Fruit fly (Drosophila melanogaster): ENCODE results near the gene ogre.

DNA sequence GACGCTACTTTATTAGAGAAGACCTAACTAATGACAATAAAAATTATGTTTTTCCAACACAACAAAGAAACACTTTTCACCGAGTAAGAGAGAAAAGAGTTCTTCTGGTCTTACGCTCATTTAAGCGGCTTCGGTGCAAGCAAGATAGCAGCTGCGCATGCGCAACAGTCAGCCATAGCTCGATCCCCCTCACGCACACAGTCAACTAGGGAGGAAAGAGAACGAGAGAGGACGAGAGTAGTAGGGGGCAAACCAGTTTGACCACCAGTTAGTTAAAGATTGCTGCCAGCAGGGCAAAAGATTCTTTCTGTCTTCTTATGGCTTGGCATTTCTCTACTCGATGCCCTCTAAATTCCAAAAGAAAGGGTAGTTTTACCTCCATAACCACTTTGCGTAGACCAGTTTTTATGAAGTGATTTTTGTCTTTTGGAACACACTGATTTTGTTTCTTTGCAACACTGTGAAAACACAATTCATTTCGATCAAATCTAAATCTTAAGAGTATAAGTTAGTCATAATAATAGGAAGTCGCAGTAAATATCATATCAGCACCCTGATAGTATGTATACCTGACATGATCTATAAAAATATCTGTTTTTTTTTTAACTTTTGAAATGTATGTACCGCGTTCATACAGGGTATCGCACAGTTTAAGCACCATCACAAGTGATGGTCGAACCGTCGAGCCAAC is 9.5 kb upstream of the ogre start:
- TF ChIP-seq Myc (optimal IDR thresholded peaks at IDR 0.05) (no peak), sv (GFP tag; optimal IDR thresholded peaks at IDR 0.05) (no peak), br (GFP tag; optimal IDR thresholded peaks at IDR 0.05) (no peak), Hr78 (GFP tag; optimal IDR thresholded peaks at IDR 0.05) (no peak)
